Fruit fly (Drosophila melanogaster) whole organism, embryonic: ENCODE measurements around the gene CG14354.

Source experiments
- Antp ChIP-seq: fragments of 200-800 bp; sonication (Bioruptor generic); optimal IDR thresholded peaks from 3 replicates; lab custom pipeline; 2016; ENCODE audit warnings: missing biosample characterization, missing genetic modification characterization
- Atf6 ChIP-seq: fragments of 200-800 bp; sonication (Bioruptor generic); IDR thresholded peaks from 2 replicates; pipeline ENCODE4 v1.3.6; 2022; ENCODE audit warnings: missing biosample characterization, missing genetic modification characterization
- CG10462 ChIP-seq: fragments of 200-800 bp; sonication (Bioruptor generic); optimal IDR thresholded peaks from 2 replicates; lab custom pipeline; 2016; ENCODE audit warnings: missing biosample characterization, missing genetic modification characterization
- CG10543 ChIP-seq: fragments of 200-800 bp; sonication (Bioruptor generic); optimal IDR thresholded peaks from 3 replicates; lab custom pipeline; 2017; ENCODE audit warnings: missing biosample characterization, mild to moderate bottlenecking, missing genetic modification characterization, moderate library complexity
- CG10565 ChIP-seq: fragments of 200-800 bp; sonication (Bioruptor generic); optimal IDR thresholded peaks from 3 replicates; lab custom pipeline; 2016; ENCODE audit warnings: missing biosample characterization, mild to moderate bottlenecking, missing genetic modification characterization
- CG13624 ChIP-seq: fragments of 200-800 bp; sonication (Bioruptor generic); optimal IDR thresholded peaks from 2 replicates; lab custom pipeline; 2016; ENCODE audit warnings: missing biosample characterization, missing genetic modification characterization
- CG17361 ChIP-seq: fragments of 200-800 bp; sonication (Bioruptor generic); IDR thresholded peaks from 3 replicates; pipeline ENCODE4 v1.3.6; 2022; ENCODE audit warnings: missing biosample characterization, missing genetic modification characterization
- CG2712 ChIP-seq: fragments of 200-800 bp; optimal IDR thresholded peaks from 3 replicates; lab custom pipeline; 2019; ENCODE audit warnings: missing biosample characterization, mild to moderate bottlenecking, missing genetic modification characterization, moderate library complexity
- CG3065 ChIP-seq: fragments of 200-800 bp; sonication (Bioruptor generic); optimal IDR thresholded peaks from 2 replicates; lab custom pipeline; 2016; ENCODE audit warnings: missing biosample characterization, missing genetic modification characterization
- CG31365 ChIP-seq: fragments of 200-800 bp; sonication (Bioruptor generic); optimal IDR thresholded peaks from 2 replicates; lab custom pipeline; 2018; ENCODE audit warnings: missing biosample characterization, mild to moderate bottlenecking, missing genetic modification characterization
- CG5245 ChIP-seq: fragments of 200-800 bp; sonication (Bioruptor generic); optimal IDR thresholded peaks from 3 replicates; lab custom pipeline; 2016; ENCODE audit warnings: missing biosample characterization, missing genetic modification characterization
- CG8359 ChIP-seq: fragments of 200-800 bp; sonication (Bioruptor generic); optimal IDR thresholded peaks from 2 replicates; lab custom pipeline; 2017; ENCODE audit warnings: missing biosample characterization, mild to moderate bottlenecking, missing genetic modification characterization, borderline replicate concordance
- CHES-1-like ChIP-seq: fragments of 200-800 bp; sonication (Bioruptor generic); optimal IDR thresholded peaks from 2 replicates; lab custom pipeline; 2016; ENCODE audit warnings: missing biosample characterization, missing genetic modification characterization
- D19A ChIP-seq: fragments of 200-800 bp; optimal IDR thresholded peaks from 3 replicates; lab custom pipeline; 2019; ENCODE audit warnings: missing biosample characterization, mild to moderate bottlenecking, missing genetic modification characterization, moderate library complexity
- Hr51 ChIP-seq, 2 experiments: fragments of 200-800 bp; sonication (Bioruptor generic); optimal IDR thresholded peaks; 2 replicates in 1 of 2; 3 replicates in 1 of 2; lab custom pipeline; 2016 to 2018; ENCODE audit warnings: missing biosample characterization in 2 of 2, missing genetic modification characterization in 2 of 2, mild to moderate bottlenecking in 1 of 2, moderate library complexity in 1 of 2
- Hsf ChIP-seq: fragments of 200-800 bp; sonication (Bioruptor generic); optimal IDR thresholded peaks from 3 replicates; lab custom pipeline; 2016; ENCODE audit warnings: missing biosample characterization, missing genetic modification characterization
- Jarid2 ChIP-seq: fragments of 200-800 bp; sonication (Bioruptor generic); optimal IDR thresholded peaks from 3 replicates; lab custom pipeline; 2017; ENCODE audit warnings: mild to moderate bottlenecking, missing biosample characterization, missing genetic modification reagents, missing genetic modification characterization
- NfI ChIP-seq: fragments of 200-800 bp; sonication (Bioruptor generic); optimal IDR thresholded peaks from 3 replicates; lab custom pipeline; 2018; ENCODE audit warnings: missing biosample characterization, mild to moderate bottlenecking, missing genetic modification characterization, moderate library complexity
- YL-1 ChIP-seq: fragments of 200-800 bp; sonication (Bioruptor generic); optimal IDR thresholded peaks from 3 replicates; lab custom pipeline; 2017; ENCODE audit warnings: missing biosample characterization, mild to moderate bottlenecking, missing genetic modification characterization
- al ChIP-seq: fragments of 200-800 bp; sonication (Bioruptor generic); IDR thresholded peaks from 2 replicates; pipeline ENCODE4 v1.3.6; 2022; ENCODE audit warnings: missing biosample characterization, missing genetic modification characterization
- ap ChIP-seq: fragments of 200-800 bp; sonication (Bioruptor generic); IDR thresholded peaks from 2 replicates; pipeline ENCODE4 v1.3.6; 2022; ENCODE audit warnings: missing biosample characterization, missing genetic modification characterization
- bbx ChIP-seq: fragments of 200-800 bp; sonication (Bioruptor generic); IDR thresholded peaks from 2 replicates; pipeline ENCODE4 v1.3.6; 2022; ENCODE audit warnings: missing biosample characterization, missing genetic modification characterization; ENCODE audit not compliant: partially characterized antibody
- cwo ChIP-seq: fragments of 200-800 bp; sonication (Bioruptor generic); optimal IDR thresholded peaks from 3 replicates; lab custom pipeline; 2017; ENCODE audit warnings: missing biosample characterization, missing genetic modification characterization, mild to moderate bottlenecking, moderate library complexity, missing genetic modification reagents
- ems ChIP-seq: fragments of 200-800 bp; sonication (Bioruptor generic); optimal IDR thresholded peaks from 3 replicates; lab custom pipeline; 2016; ENCODE audit warnings: missing biosample characterization, missing genetic modification characterization
- ewg ChIP-seq: fragments of 200-800 bp; sonication (Bioruptor generic); optimal IDR thresholded peaks from 3 replicates; lab custom pipeline; 2017; ENCODE audit warnings: mild to moderate bottlenecking, missing biosample characterization, missing genetic modification reagents, missing genetic modification characterization
- gfzf ChIP-seq: fragments of 200-800 bp; sonication (Bioruptor generic); optimal IDR thresholded peaks from 2 replicates; lab custom pipeline; 2016; ENCODE audit warnings: missing biosample characterization, mild to moderate bottlenecking, missing genetic modification characterization, moderate library complexity
- gro ChIP-seq: fragments of 200-800 bp; sonication (Bioruptor generic); optimal IDR thresholded peaks from 2 replicates; lab custom pipeline; 2016; ENCODE audit warnings: missing biosample characterization, missing genetic modification characterization
- hb ChIP-seq: fragments of 200-800 bp; sonication (Bioruptor generic); IDR thresholded peaks from 3 replicates; pipeline ENCODE4 v1.3.6; 2022; ENCODE audit warnings: missing biosample characterization, missing genetic modification characterization; ENCODE audit not compliant: partially characterized antibody
- jing ChIP-seq: fragments of 200-800 bp; sonication (Bioruptor generic); optimal IDR thresholded peaks from 2 replicates; lab custom pipeline; 2018; ENCODE audit warnings: missing biosample characterization, mild to moderate bottlenecking, missing genetic modification characterization
- kay ChIP-seq: fragments of 200-800 bp; sonication (Bioruptor generic); optimal IDR thresholded peaks from 2 replicates; lab custom pipeline; 2016; ENCODE audit warnings: missing biosample characterization, missing genetic modification characterization
- knrl ChIP-seq: fragments of 200-800 bp; sonication (Bioruptor generic); IDR thresholded peaks from 3 replicates; pipeline ENCODE4 v1.3.6; 2022; ENCODE audit warnings: missing biosample characterization, missing genetic modification characterization; ENCODE audit not compliant: partially characterized antibody
- lilli ChIP-seq: fragments of 200-800 bp; sonication (Bioruptor generic); optimal IDR thresholded peaks from 3 replicates; lab custom pipeline; 2016; ENCODE audit warnings: missing biosample characterization, missing genetic modification characterization
- sisA ChIP-seq: fragments of 200-800 bp; sonication (Bioruptor generic); IDR thresholded peaks from 2 replicates; pipeline ENCODE4 v1.3.6; 2022; ENCODE audit warnings: missing biosample characterization, missing genetic modification characterization
- unpg ChIP-seq: fragments of 200-800 bp; sonication (Bioruptor generic); optimal IDR thresholded peaks from 3 replicates; lab custom pipeline; 2018; ENCODE audit warnings: missing biosample characterization, mild to moderate bottlenecking, missing genetic modification characterization, moderate library complexity

CG14354 gene

DNA sequence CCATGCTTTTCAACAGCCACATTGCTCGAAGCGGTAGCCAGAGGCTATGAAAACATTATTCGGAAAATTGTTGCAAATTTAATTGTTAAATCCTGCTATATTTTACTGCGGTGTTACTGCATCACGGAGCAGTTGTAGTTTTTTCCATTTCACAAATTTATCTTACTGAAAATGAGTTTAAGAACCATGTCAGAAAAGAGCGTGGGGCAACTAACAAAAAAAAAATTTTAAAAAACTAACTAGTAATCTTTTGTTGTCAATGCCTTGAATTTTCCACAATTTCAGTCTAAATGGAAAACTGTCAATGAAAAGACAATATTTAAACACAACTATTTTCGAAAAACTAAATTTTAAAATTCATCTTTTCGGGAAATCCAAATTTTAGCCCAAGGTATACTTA is 4.5 kb upstream of the CG14354 start, which contains the start of gene CG5024:
Gene CG5024 (plus strand): TSS at position 301 of the 400 bp plus-strand sequence.
- TF ChIP-seq CG17361 (no peak), CG10565 (GFP tag; lab: Kevin White, UChicago) (no peak), hb (GFP tag; lab: Robert Waterston, UW) (no peak)
- TF ChIP-seq, all 482 proteins: peak for 0

DNA sequence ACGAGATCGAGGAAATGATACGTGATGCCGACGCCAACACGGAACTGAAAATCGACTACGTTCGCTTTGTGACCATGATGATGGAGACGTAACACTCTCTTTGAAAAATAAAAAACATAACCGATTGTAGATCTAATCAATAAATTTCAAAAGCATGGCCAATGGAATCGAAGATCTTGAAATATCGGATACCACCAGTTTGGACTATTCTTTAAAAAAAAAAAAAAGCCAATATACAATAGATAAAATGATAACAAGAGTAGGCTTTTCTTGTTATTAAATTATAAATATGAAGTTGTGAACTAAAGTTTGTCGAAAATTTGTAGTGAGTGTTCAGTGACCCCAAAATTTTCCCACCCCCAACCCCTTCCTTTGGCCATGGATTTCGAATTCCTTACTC is 3.7 kb upstream of the CG14354 start, which contains the start of the genes Acam and CG17770:
Gene Acam (plus strand): TSS at position 301 of the 400 bp plus-strand sequence.
Gene CG17770 (plus strand): TSS at position 301 of the 400 bp plus-strand sequence.
- TF ChIP-seq Hsf (GFP tag; lab: Kevin White, UChicago), result no peak
- no peak for TF ChIP-seq Antp (GFP tag; lab: Kevin White, UChicago)
- no peak for TF ChIP-seq bbx (GFP tag; lab: Robert Waterston, UW)
- TF ChIP-seq kay, result no peak
- TF ChIP-seq ems (GFP tag; lab: Kevin White, UChicago), result no peak
- TF ChIP-seq D19A (tag; lab: Kevin White, UChicago), result no peak
- no peak for TF ChIP-seq CG3065 (GFP tag; lab: Kevin White, UChicago)
- TF ChIP-seq ewg, result no peak
- TF ChIP-seq YL-1 (GFP tag; lab: Kevin White, UChicago), result no peak
- no peak for TF ChIP-seq CG2712
- TF ChIP-seq sisA (GFP tag; lab: Robert Waterston, UW), result no peak
- no peak for TF ChIP-seq jing (GFP tag; lab: Kevin White, UChicago)
- TF ChIP-seq CG13624 (GFP tag; lab: Kevin White, UChicago), result no peak

DNA sequence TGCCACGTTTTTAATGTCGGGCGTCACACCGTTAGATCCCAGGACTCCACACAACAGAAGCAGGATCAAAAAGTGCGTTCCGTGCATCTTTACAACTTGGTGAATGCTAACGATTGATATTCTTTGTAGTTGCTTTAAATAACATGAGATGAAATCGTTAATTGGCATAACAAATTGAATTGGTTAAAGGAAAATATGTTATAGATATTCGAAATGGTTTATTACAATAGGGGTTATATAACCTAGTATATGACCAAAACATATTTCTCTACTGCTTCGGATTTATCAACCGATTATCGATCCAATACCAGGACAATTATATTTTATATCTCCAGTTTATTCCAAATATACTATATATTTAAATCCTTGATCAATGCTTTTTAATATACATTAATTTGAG is 14.3 kb downstream of the CG14354 start, which contains the start of gene Mst57Dc:
Gene Mst57Dc (minus strand): TSS at position 101 of the 400 bp plus-strand sequence.
- no peak for TF ChIP-seq CG10543 (GFP tag; lab: Kevin White, UChicago)
- no peak for TF ChIP-seq ewg
- no peak for TF ChIP-seq CG10462 (GFP tag; lab: Kevin White, UChicago)
- TF ChIP-seq CG5245 (GFP tag; lab: Kevin White, UChicago), result no peak
- no peak for TF ChIP-seq ap (GFP tag; lab: Robert Waterston, UW)
- no peak for TF ChIP-seq Jarid2

DNA sequence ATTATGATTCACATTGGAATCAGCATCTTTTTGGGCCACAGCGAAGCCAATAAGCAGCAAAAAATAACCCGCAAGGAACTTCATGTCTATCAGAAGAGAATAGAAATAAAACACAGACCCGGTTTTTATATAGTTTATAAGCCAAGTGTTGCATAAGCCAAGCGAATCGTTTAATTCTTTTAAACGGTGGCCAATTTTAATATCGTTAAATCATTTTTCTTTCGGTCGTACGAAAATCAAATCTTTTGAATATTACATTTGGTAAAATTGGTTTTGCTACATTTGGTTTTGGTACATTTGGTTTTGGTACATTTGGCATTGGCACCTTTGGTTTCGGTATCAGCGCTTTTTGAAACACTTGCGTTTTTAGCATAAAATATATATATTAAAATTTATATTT is 14.8 kb downstream of the CG14354 start, which contains the start of gene Sfp96F:
Gene Sfp96F (minus strand): TSS at position 101 of the 400 bp plus-strand sequence.
- TF ChIP-seq gfzf (GFP tag; lab: Kevin White, UChicago), result no peak
- TF ChIP-seq unpg (GFP tag; lab: Kevin White, UChicago), result no peak
- no peak for TF ChIP-seq CG31365
- TF ChIP-seq al (GFP tag; lab: Robert Waterston, UW), result no peak
- no peak for TF ChIP-seq knrl (GFP tag; lab: Robert Waterston, UW)
- no peak for TF ChIP-seq Atf6 (GFP tag; lab: Robert Waterston, UW)
- no peak for TF ChIP-seq gro
- no peak for TF ChIP-seq NfI (GFP tag; lab: Kevin White, UChicago)
- no peak for TF ChIP-seq cwo (GFP tag; lab: Kevin White, UChicago)
- TF ChIP-seq CG8359 (GFP tag; lab: Kevin White, UChicago), result no peak

DNA sequence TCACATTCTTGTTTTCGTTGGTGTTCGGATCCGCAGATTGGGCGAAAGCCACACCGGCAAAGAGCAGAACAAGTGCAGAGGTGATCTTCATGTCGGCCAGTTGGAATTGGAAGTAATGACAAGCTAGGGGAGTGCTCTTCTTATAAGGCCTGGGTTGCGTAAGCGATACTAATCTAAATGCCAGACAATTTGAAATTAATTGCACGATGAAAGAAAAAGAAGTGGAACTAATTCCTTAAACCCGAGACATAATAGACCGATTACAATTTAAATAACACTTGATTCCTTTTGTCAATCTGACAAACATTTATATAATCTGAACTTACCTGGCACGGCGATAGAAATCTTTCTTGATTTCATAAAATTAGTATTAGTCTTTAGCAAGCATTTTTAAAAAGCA is 15.5 kb downstream of the CG14354 start, which contains the start of gene Mst57Db:
Gene Mst57Db (minus strand): TSS at position 101 of the 400 bp plus-strand sequence.
- TF ChIP-seq Hr51 (GFP tag; optimal IDR thresholded peaks at IDR 0.05; lab: Kevin White, UChicago) (no peak), lilli (no peak), CHES-1-like (GFP tag; lab: Kevin White, UChicago) (no peak)
